Fruit fly (Drosophila melanogaster): ENCODE data around the gene CG14445.

The CG14445 gene

DNA sequence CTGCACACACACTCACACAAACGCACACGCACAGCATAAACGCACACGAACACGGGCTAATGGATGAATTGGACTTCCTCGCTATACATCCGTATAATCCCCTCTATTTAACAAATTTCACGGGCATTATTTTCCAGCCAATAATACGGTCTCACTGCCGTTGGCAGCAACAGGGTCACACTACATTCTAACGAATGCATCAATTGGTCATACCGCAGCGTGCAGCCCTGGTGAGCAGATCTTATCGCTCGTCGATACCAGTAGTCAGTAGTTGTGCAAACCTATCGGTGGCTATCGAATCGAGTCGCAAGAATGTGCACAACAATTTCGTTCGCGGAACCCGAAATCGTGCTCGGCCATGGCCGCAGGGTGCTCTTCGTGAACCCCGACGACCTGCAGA lies 50.7 kb downstream of the CG14445 start, which contains the start of the genes Top3beta and wuho (continued):
- TF ChIP-seq nerfin-1 (tag; optimal IDR thresholded peaks at IDR 0.05) = peak; percentile 60
- peak; percentile 63; the same call in 1 of the 2 replicates for TF ChIP-seq hbn (GFP tag; IDR thresholded peaks at IDR 0.05; ENCODE audit: partially characterized antibody)
- peak; percentile 28; the same call in 1 of the 3 replicates for TF ChIP-seq CG11560 (tag; IDR thresholded peaks at IDR 0.05)
- TF ChIP-seq Bteb2 (GFP tag; optimal IDR thresholded peaks at IDR 0.05) = peak; percentile 30
- peak; percentile 43 for TF ChIP-seq ems (GFP tag; optimal IDR thresholded peaks at IDR 0.05)
- no peak for TF ChIP-seq CG18764 (GFP tag; optimal IDR thresholded peaks at IDR 0.05)
- TF ChIP-seq Poxn (GFP tag; IDR thresholded peaks at IDR 0.05) = no peak
- TF ChIP-seq CG10366 (GFP tag; IDR thresholded peaks at IDR 0.05) = no peak
- TF ChIP-seq zfh1 (GFP tag; IDR thresholded peaks at IDR 0.05) = 0 out of 3 replicates have a peak, but pooled peaks have one; percentile 4
- no peak for TF ChIP-seq CG15696 (tag; optimal IDR thresholded peaks at IDR 0.05)
- TF ChIP-seq dmrt11E (tag; optimal IDR thresholded peaks at IDR 0.05) = no peak
- TF ChIP-seq CrebB (tag; optimal IDR thresholded peaks at IDR 0.05) = peak; percentile 41
- no peak for TF ChIP-seq GATAe (GFP tag; conservative IDR thresholded peaks at IDR 0.05)
- peak; percentile 26 for TF ChIP-seq CG7271 (tag; optimal IDR thresholded peaks at IDR 0.05)
- no peak for TF ChIP-seq E2f1 (GFP tag; IDR thresholded peaks at IDR 0.05)
- no peak for TF ChIP-seq CG17359 (tag; optimal IDR thresholded peaks at IDR 0.05)
- TF ChIP-seq cato (GFP tag; optimal IDR thresholded peaks at IDR 0.05; ENCODE audit: borderline replicate concordance) = no peak
- no peak for TF ChIP-seq CG43689 (GFP tag; IDR thresholded peaks at IDR 0.05)
- TF ChIP-seq CG31388 (GFP tag; optimal IDR thresholded peaks at IDR 0.05) = no peak
- no peak for TF ChIP-seq Dip2 (GFP tag; IDR thresholded peaks at IDR 0.05)
- peak; percentile 58 for TF ChIP-seq jumu (GFP tag; optimal IDR thresholded peaks at IDR 0.05)
- no peak for TF ChIP-seq abd-A (tag; optimal IDR thresholded peaks at IDR 0.05)
- TF ChIP-seq HLH54F (GFP tag; optimal IDR thresholded peaks at IDR 0.05) = peak; percentile 39
- 0 out of 3 replicates have a peak, but pooled peaks have one; percentile 11 for TF ChIP-seq so (GFP tag; IDR thresholded peaks at IDR 0.05)
- TF ChIP-seq NK7.1 (GFP tag; optimal IDR thresholded peaks at IDR 0.05) = no peak
- TF ChIP-seq emc (GFP tag; optimal IDR thresholded peaks at IDR 0.05) = no peak
- TF ChIP-seq lmd (GFP tag; IDR thresholded peaks at IDR 0.05) = no peak
- no peak for TF ChIP-seq CG6765 (GFP tag; optimal IDR thresholded peaks at IDR 0.05)
- no peak for TF ChIP-seq Atf3 (GFP tag; optimal IDR thresholded peaks at IDR 0.05)
- peak; percentile 77 for TF ChIP-seq CG13624 (GFP tag; optimal IDR thresholded peaks at IDR 0.05)
- no peak for TF ChIP-seq CG12236 (GFP tag; optimal IDR thresholded peaks at IDR 0.05)
- TF ChIP-seq tna (GFP tag; IDR thresholded peaks at IDR 0.05; ENCODE audit: partially characterized antibody) = peak; percentile 80
- no peak for TF ChIP-seq CG12219 (GFP tag; optimal IDR thresholded peaks at IDR 0.05)
- no peak for TF ChIP-seq CG5953 (GFP tag; IDR thresholded peaks at IDR 0.05)
- no peak for TF ChIP-seq Oli (tag; optimal IDR thresholded peaks at IDR 0.05)
- TF ChIP-seq CG4328 (GFP tag; optimal IDR thresholded peaks at IDR 0.05) = no peak
- peak; percentile 13 for TF ChIP-seq eyg (GFP tag; optimal IDR thresholded peaks at IDR 0.05)
- no peak for TF ChIP-seq CG9609 (GFP tag; optimal IDR thresholded peaks at IDR 0.05)
- TF ChIP-seq Dad (GFP tag; optimal IDR thresholded peaks at IDR 0.05) = peak; percentile 7
- no peak for TF ChIP-seq otp (GFP tag; IDR thresholded peaks at IDR 0.05)
- TF ChIP-seq lab (GFP tag; optimal IDR thresholded peaks at IDR 0.05) = no peak
- peak; percentile 74 for TF ChIP-seq Nf-YC (tag; optimal IDR thresholded peaks at IDR 0.05)
- peak; percentile 36 for TF ChIP-seq mirr (GFP tag; optimal IDR thresholded peaks at IDR 0.05)
- TF ChIP-seq D (optimal IDR thresholded peaks at IDR 0.05) = peak; percentile 74
- no peak for TF ChIP-seq D (GFP tag; optimal IDR thresholded peaks at IDR 0.05)
- TF ChIP-seq Opbp (GFP tag; IDR thresholded peaks at IDR 0.05; ENCODE audit: partially characterized antibody) = peak; percentile 71
- no peak for TF ChIP-seq CG4820 (GFP tag; optimal IDR thresholded peaks at IDR 0.05)
- no peak for TF ChIP-seq ab (GFP tag; optimal IDR thresholded peaks at IDR 0.05)
- TF ChIP-seq bowl (GFP tag; IDR thresholded peaks at IDR 0.05) = no peak
- TF ChIP-seq CG17802 (tag; optimal IDR thresholded peaks at IDR 0.05) = no peak
- peak; percentile 25 for TF ChIP-seq Abd-B (GFP tag; optimal IDR thresholded peaks at IDR 0.05)
- no peak for TF ChIP-seq ttk (GFP tag; IDR thresholded peaks at IDR 0.05)

Data from whole organism, embryonic.